Worm (Caenorhabditis elegans): ENCODE data around the gene cap-1.

- TF ChIP-seq mab-9 (GFP tag; IDR thresholded peaks at IDR 0.05) (no peak), zag-1 (tag; optimal IDR thresholded peaks at IDR 0.05) (no peak), ztf-11 (tag; optimal IDR thresholded peaks at IDR 0.05) (no peak), lin-13 (GFP tag; optimal IDR thresholded peaks at IDR 0.05) (no peak), dpl-1 (GFP tag; optimal IDR thresholded peaks at IDR 0.05) (no peak), lir-3 (tag; optimal IDR thresholded peaks at IDR 0.05; ENCODE audit: poor library complexity) (no peak), egl-27 (tag; optimal IDR thresholded peaks at IDR 0.05) (no peak), unc-62 (GFP tag; optimal IDR thresholded peaks at IDR 0.05) (no peak)
Observed at ce11 chrIV:7276661-7277060, 46.6 kb upstream of the cap-1 start, which contains the start of gene C06E4.2.

All from whole organism, L1 larva.